Worm (Caenorhabditis elegans): ENCODE data around the gene K10H10.7.

The K10H10.7 gene

ce11 chrII:14500122-14500521, 7.3 kb downstream of the K10H10.7 start, which contains the start of gene K10H10.4:
Gene K10H10.4 (plus strand): TSS chrII:14500422.
- TF ChIP-seq ztf-29 (GFP tag; IDR thresholded peaks at IDR 0.05) (no peak), T22C8.4 (GFP tag; IDR thresholded peaks at IDR 0.05) (no peak), ztf-23 (GFP tag; IDR thresholded peaks at IDR 0.05) (no peak), flt-1 (GFP tag; IDR thresholded peaks at IDR 0.05) (no peak), ref-1 (GFP tag; conservative IDR thresholded peaks at IDR 0.05) (no peak), med-1 (GFP tag; optimal IDR thresholded peaks at IDR 0.05; ENCODE audit: insufficient read depth) (no peak)

DNA sequence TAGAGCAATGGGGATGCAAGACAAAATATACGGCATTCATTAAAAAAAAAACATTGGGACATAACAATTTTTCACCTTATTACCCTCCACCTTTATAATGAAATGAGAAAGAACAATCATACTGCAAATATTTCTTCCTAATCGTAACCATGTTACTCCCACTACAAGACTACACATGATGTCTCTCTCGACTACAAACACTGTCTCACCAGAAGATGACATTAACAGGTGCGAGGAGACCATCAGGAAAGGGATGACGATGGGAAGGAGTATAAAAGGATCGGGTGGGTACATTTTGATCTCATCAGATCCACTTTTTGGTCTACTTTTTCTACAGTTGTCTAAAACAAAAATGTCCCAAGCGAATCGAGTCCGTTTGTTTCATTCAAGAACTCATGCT, 9.6 kb downstream of the K10H10.7 start, which contains the start of gene dhs-8:
Gene dhs-8 (plus strand): TSS at position 179 of the 400 bp plus-strand sequence.
- TF ChIP-seq ztf-29 (GFP tag; IDR thresholded peaks at IDR 0.05) = no peak
- no peak for TF ChIP-seq ref-1 (GFP tag; conservative IDR thresholded peaks at IDR 0.05)
- no peak for TF ChIP-seq med-1 (GFP tag; optimal IDR thresholded peaks at IDR 0.05; ENCODE audit: insufficient read depth)
- no peak for TF ChIP-seq cog-1 (tag; optimal IDR thresholded peaks at IDR 0.05)
- TF ChIP-seq flt-1 (GFP tag; IDR thresholded peaks at IDR 0.05) = no peak
- no peak for TF ChIP-seq ztf-23 (GFP tag; IDR thresholded peaks at IDR 0.05)
- no peak for TF ChIP-seq tab-1 (GFP tag; IDR thresholded peaks at IDR 0.05)
- no peak for TF ChIP-seq klf-2 (GFP tag; conservative IDR thresholded peaks at IDR 0.05)
- no peak for TF ChIP-seq T22C8.4 (GFP tag; IDR thresholded peaks at IDR 0.05)

ce11 chrII:14496809-14497208, 10.7 kb downstream of the K10H10.7 start:
- TF ChIP-seq ztf-23 (GFP tag; IDR thresholded peaks at IDR 0.05) = peak; percentile 92
- peak; percentile 72 for TF ChIP-seq med-1 (GFP tag; optimal IDR thresholded peaks at IDR 0.05; ENCODE audit: insufficient read depth)
- TF ChIP-seq cog-1 (tag; optimal IDR thresholded peaks at IDR 0.05) = peak; percentile 92
- TF ChIP-seq ref-1 (GFP tag; conservative IDR thresholded peaks at IDR 0.05) = peak; percentile 82
- peak; percentile 88 for TF ChIP-seq klf-2 (GFP tag; conservative IDR thresholded peaks at IDR 0.05)
- peak; percentile 87 for TF ChIP-seq T22C8.4 (GFP tag; IDR thresholded peaks at IDR 0.05)
- TF ChIP-seq tab-1 (GFP tag; IDR thresholded peaks at IDR 0.05) = peak; percentile 92
- TF ChIP-seq flt-1 (GFP tag; IDR thresholded peaks at IDR 0.05) = peak; percentile 96
- peak; percentile 90 for TF ChIP-seq ztf-29 (GFP tag; IDR thresholded peaks at IDR 0.05)

ce11 chrII:14495341-14495740, 12.1 kb downstream of the K10H10.7 start:
- TF ChIP-seq ztf-23 (GFP tag; IDR thresholded peaks at IDR 0.05) = no peak
- TF ChIP-seq ztf-29 (GFP tag; IDR thresholded peaks at IDR 0.05) = no peak
- no peak for TF ChIP-seq cog-1 (tag; optimal IDR thresholded peaks at IDR 0.05)
- TF ChIP-seq med-1 (GFP tag; optimal IDR thresholded peaks at IDR 0.05; ENCODE audit: insufficient read depth) = no peak
- TF ChIP-seq tab-1 (GFP tag; IDR thresholded peaks at IDR 0.05) = no peak
- no peak for TF ChIP-seq ref-1 (GFP tag; conservative IDR thresholded peaks at IDR 0.05)
- TF ChIP-seq klf-2 (GFP tag; conservative IDR thresholded peaks at IDR 0.05) = no peak
- no peak for TF ChIP-seq T22C8.4 (GFP tag; IDR thresholded peaks at IDR 0.05)
- no peak for TF ChIP-seq flt-1 (GFP tag; IDR thresholded peaks at IDR 0.05)

DNA sequence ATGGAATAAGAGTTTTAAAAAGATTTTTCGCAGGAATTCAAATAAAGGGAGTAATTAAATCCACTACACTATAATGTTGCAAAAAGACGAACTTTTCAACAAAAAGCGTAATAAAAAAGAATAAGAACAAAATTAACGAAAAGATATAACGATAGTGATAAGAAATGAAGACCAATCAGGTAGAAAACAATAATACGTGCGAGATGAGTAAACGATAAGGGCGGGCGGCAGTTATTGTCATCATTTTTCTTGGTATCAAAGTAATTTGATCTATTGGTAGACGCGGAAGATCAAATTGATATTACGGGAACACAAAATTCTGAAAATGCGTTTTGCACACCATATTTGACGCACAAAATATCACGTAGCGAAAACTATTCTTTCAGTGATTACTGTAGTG, 13.0 kb downstream of the K10H10.7 start:
- no peak for TF ChIP-seq tab-1 (GFP tag; IDR thresholded peaks at IDR 0.05)
- TF ChIP-seq T22C8.4 (GFP tag; IDR thresholded peaks at IDR 0.05) = no peak
- no peak for TF ChIP-seq med-1 (GFP tag; optimal IDR thresholded peaks at IDR 0.05; ENCODE audit: insufficient read depth)
- no peak for TF ChIP-seq cog-1 (tag; optimal IDR thresholded peaks at IDR 0.05)
- no peak for TF ChIP-seq flt-1 (GFP tag; IDR thresholded peaks at IDR 0.05)
- TF ChIP-seq ztf-29 (GFP tag; IDR thresholded peaks at IDR 0.05) = no peak
- TF ChIP-seq ref-1 (GFP tag; conservative IDR thresholded peaks at IDR 0.05) = no peak
- no peak for TF ChIP-seq ztf-23 (GFP tag; IDR thresholded peaks at IDR 0.05)
- no peak for TF ChIP-seq klf-2 (GFP tag; conservative IDR thresholded peaks at IDR 0.05)

ce11 chrII:14494414-14494463, 13.2 kb downstream of the K10H10.7 start, which contains the start of gene cysl-2:
Gene cysl-2 (minus strand): TSS chrII:14494451.
- no peak for TF ChIP-seq tab-1 (GFP tag; IDR thresholded peaks at IDR 0.05)
- TF ChIP-seq ref-1 (GFP tag; conservative IDR thresholded peaks at IDR 0.05) = no peak
- no peak for TF ChIP-seq ztf-29 (GFP tag; IDR thresholded peaks at IDR 0.05)

DNA sequence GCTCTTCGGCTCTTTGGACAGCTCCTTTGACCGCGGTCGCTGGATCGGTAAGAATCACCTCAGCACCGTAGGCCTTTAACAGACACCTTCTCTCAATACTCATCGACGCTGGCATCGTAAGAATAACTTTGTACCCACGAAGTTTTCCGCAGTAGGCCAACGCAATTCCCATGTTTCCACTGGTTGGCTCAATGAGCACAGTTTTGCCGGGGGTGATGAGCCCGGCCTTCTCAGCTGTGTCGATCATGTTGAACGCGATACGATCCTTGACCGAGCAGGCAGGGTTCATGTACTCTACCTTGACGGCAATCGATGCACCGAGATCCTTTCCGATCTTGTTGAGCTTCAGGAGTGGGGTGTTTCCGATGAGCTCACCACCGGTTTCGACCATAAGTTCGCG, 13.4 kb downstream of the K10H10.7 start:
- TF ChIP-seq flt-1 (GFP tag; IDR thresholded peaks at IDR 0.05) (no peak), tab-1 (GFP tag; IDR thresholded peaks at IDR 0.05) (no peak), ref-1 (GFP tag; conservative IDR thresholded peaks at IDR 0.05) (no peak), ztf-23 (GFP tag; IDR thresholded peaks at IDR 0.05) (no peak), med-1 (GFP tag; optimal IDR thresholded peaks at IDR 0.05; ENCODE audit: insufficient read depth) (no peak), cog-1 (tag; optimal IDR thresholded peaks at IDR 0.05) (no peak), ztf-29 (GFP tag; IDR thresholded peaks at IDR 0.05) (no peak), T22C8.4 (GFP tag; IDR thresholded peaks at IDR 0.05) (no peak), klf-2 (GFP tag; conservative IDR thresholded peaks at IDR 0.05) (no peak)

DNA sequence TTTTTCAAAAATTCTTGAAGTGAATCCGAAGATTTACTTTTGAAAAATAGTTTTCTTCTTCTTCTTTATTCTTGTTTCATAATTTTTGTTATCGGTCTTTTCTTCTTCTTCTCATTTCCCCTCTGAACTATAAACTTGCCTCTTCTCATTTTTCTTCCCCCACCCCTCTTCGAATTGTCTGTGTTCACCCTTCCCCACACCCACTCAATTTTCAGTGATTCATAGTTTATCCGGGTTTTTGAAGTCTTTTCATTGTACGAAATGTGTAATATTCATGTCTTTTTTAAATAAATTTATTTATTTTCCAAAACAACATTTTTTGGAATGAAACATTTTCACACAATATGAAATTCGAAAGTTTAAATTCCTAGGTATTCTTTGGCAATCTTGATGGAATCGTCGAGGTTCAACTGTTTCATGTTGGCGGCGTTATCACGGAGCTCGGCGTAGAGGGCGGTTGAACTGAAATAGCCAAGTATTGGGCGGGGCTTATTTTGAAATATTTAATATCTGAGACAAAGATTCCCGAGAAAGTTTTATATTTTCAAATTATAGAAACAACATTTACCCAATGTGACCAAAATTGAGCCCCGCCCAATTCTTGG, 14.8 kb downstream of the K10H10.7 start:
- no peak for TF ChIP-seq ref-1 (GFP tag; conservative IDR thresholded peaks at IDR 0.05)
- TF ChIP-seq flt-1 (GFP tag; IDR thresholded peaks at IDR 0.05) = no peak
- TF ChIP-seq cog-1 (tag; optimal IDR thresholded peaks at IDR 0.05) = no peak
- no peak for TF ChIP-seq T22C8.4 (GFP tag; IDR thresholded peaks at IDR 0.05)
- TF ChIP-seq tab-1 (GFP tag; IDR thresholded peaks at IDR 0.05) = no peak
- no peak for TF ChIP-seq ztf-23 (GFP tag; IDR thresholded peaks at IDR 0.05)
- no peak for TF ChIP-seq med-1 (GFP tag; optimal IDR thresholded peaks at IDR 0.05; ENCODE audit: insufficient read depth)
- TF ChIP-seq klf-2 (GFP tag; conservative IDR thresholded peaks at IDR 0.05) = no peak
- TF ChIP-seq ztf-29 (GFP tag; IDR thresholded peaks at IDR 0.05) = no peak

DNA sequence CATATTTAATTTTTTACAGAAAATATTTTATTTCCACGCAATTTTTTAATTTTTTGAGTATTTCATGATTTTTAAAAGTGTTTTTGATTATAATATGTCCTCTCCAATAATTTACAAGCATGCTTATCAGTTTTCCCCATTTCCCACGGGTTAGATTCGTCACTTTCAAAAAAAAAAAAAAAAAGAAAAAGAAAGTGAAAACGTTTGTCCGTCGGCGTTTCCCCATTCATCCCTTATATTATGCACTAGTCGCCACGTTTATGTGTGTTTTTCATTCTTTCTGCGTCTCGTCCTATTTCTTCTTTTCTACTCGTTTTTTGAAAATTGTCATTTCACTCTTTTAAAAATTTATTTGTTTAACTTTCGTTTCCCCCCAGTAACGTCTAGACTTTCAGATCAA, 18.1 kb downstream of the K10H10.7 start, which contains the start of gene vnut-1:
Gene vnut-1 (plus strand): TSS at position 396 of the 400 bp plus-strand sequence.
- TF ChIP-seq flt-1 (GFP tag; IDR thresholded peaks at IDR 0.05) (0 out of 2 replicates have a peak, but pooled peaks have one; percentile 24), med-1 (GFP tag; optimal IDR thresholded peaks at IDR 0.05; ENCODE audit: insufficient read depth) (no peak), cog-1 (tag; optimal IDR thresholded peaks at IDR 0.05) (no peak)

- TF ChIP-seq cog-1 (tag; optimal IDR thresholded peaks at IDR 0.05) = no peak
- peak; percentile 62; the same call in 1 of the 2 replicates for TF ChIP-seq ztf-23 (GFP tag; IDR thresholded peaks at IDR 0.05)
Measured at ce11 chrII:14488661-14489060, 18.8 kb downstream of the K10H10.7 start, which contains the start of gene usp-14. Gene usp-14 (minus strand): TSS chrII:14488688.

Measured in whole organism, midembryonic.